Worm (Caenorhabditis elegans) whole organism, L1 larva: ENCODE measurements around the gene sodh-2.

ENCODE experiments used
- aly-2 ChIP-seq: fragments of 150-350 bp; optimal IDR thresholded peaks from 2 replicates; lab custom pipeline; 2014; ENCODE audit warnings: missing biosample characterization, missing genetic modification characterization
- egl-27 ChIP-seq, 2 experiments: fragments of 150-350 bp in 1 of 2; sonication (generic microtip); optimal IDR thresholded peaks; 3 replicates each; lab custom pipeline; 2017 to 2018; ENCODE audit warnings: missing biosample characterization in 2 of 2, missing genetic modification characterization in 2 of 2, missing genetic modification reagents in 2 of 2
- fkh-10 ChIP-seq: sonication (generic microtip); optimal IDR thresholded peaks from 2 replicates; lab custom pipeline; 2017; ENCODE audit warnings: missing biosample characterization, missing genetic modification reagents, missing genetic modification characterization
- hlh-4 ChIP-seq: sonication (generic microtip); optimal IDR thresholded peaks from 2 replicates; lab custom pipeline; 2016; ENCODE audit warnings: mild to moderate bottlenecking, missing genetic modification characterization, missing compliant biosample characterization
- lin-15B ChIP-seq: fragments of 150-350 bp; sonication (generic microtip); optimal IDR thresholded peaks from 3 replicates; lab custom pipeline; 2014; ENCODE audit warnings: missing biosample characterization, missing genetic modification characterization
- mdl-1 ChIP-seq, 2 experiments: fragments of 150-350 bp; optimal IDR thresholded peaks; 2 replicates each; lab custom pipeline; 2014 to 2017; ENCODE audit warnings: missing biosample characterization in 2 of 2, missing genetic modification characterization in 2 of 2, inconsistent platforms in 1 of 2
- mep-1 ChIP-seq: fragments of 150-350 bp; optimal IDR thresholded peaks from 2 replicates; lab custom pipeline; 2014; ENCODE audit warnings: missing biosample characterization, missing genetic modification characterization
- snpc-4 ChIP-seq: fragments of 150-350 bp; optimal IDR thresholded peaks from 2 replicates; lab custom pipeline; 2014; ENCODE audit warnings: missing biosample characterization, missing genetic modification characterization
- sox-4 ChIP-seq: sonication (generic microtip); optimal IDR thresholded peaks from 2 replicates; lab custom pipeline; 2016; ENCODE audit warnings: missing genetic modification characterization, missing compliant biosample characterization
- sptf-1 ChIP-seq: fragments of 150-350 bp; optimal IDR thresholded peaks from 2 replicates; lab custom pipeline; 2014; ENCODE audit warnings: missing biosample characterization, missing genetic modification characterization
- sup-37 ChIP-seq: fragments of 200-800 bp; sonication (Bioruptor generic); optimal IDR thresholded peaks from 2 replicates; lab custom pipeline; 2018; ENCODE audit warnings: mild to moderate bottlenecking, missing genetic modification characterization, missing compliant biosample characterization
- tbx-2 ChIP-seq: sonication (generic microtip); optimal IDR thresholded peaks from 2 replicates; lab custom pipeline; 2016; ENCODE audit warnings: missing genetic modification characterization, missing compliant biosample characterization
- unc-86 ChIP-seq: sonication (generic microtip); optimal IDR thresholded peaks from 2 replicates; lab custom pipeline; 2016; ENCODE audit warnings: missing genetic modification characterization, missing compliant biosample characterization

DNA sequence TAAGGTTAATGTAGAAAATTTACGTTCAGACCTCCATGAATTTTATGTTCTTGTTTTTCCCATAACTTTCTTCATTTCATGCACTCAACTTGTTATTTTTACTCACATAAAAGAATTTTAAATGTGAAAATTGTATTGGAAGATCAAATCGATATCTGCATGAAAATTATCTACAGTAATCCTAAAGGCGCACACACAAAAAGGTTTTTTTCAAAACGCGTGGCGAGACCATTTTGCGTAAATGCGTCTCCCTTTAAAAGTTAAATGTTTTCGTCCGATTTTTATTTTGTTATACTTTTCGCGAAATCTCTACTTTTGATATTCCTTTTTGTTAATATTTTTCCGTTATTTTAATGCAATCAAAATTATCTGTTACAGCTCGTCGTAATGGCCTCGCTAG lies 26.1 kb upstream of the sodh-2 start, which contains the start of gene R31.2:
- TF ChIP-seq mdl-1 (tag; optimal IDR thresholded peaks at IDR 0.05; lab: Kevin White, UChicago), result no peak
- TF ChIP-seq unc-86 (tag; lab: Kevin White, UChicago), result no peak
- TF ChIP-seq sox-4 (tag; lab: Kevin White, UChicago), result no peak
- no peak for TF ChIP-seq egl-27 (tag; optimal IDR thresholded peaks at IDR 0.05; lab: Kevin White, UChicago)
- TF ChIP-seq aly-2 (tag; lab: Kevin White, UChicago), result no peak
- no peak for TF ChIP-seq tbx-2 (tag; lab: Kevin White, UChicago)
- TF ChIP-seq snpc-4 (tag; lab: Kevin White, UChicago), result no peak
- TF ChIP-seq mep-1, result no peak
- TF ChIP-seq sptf-1 (tag; lab: Kevin White, UChicago), result no peak
- no peak for TF ChIP-seq sup-37
- no peak for TF ChIP-seq lin-15B (tag; lab: Kevin White, UChicago)
- TF ChIP-seq fkh-10 (GFP tag; lab: Kevin White, UChicago), result no peak
- TF ChIP-seq hlh-4 (tag; lab: Kevin White, UChicago), result no peak
